Worm (Caenorhabditis elegans) whole organism, L4/young adult: ENCODE results near the gene far-4.

Experiments
- W03F9.2 ChIP-seq: fragments of 150-350 bp; optimal IDR thresholded peaks from 2 replicates; lab custom pipeline; 2014; ENCODE audit warnings: missing biosample characterization, missing genetic modification characterization
- dao-5 ChIP-seq: sonication (generic microtip); optimal IDR thresholded peaks from 2 replicates; lab custom pipeline; 2016; ENCODE audit warnings: missing genotype, missing genetic modification characterization, moderate library complexity, missing compliant biosample characterization
- him-1 ChIP-seq: sonication (generic microtip); optimal IDR thresholded peaks from 2 replicates; lab custom pipeline; 2016; ENCODE audit warnings: missing genotype, missing genetic modification reagents, missing genetic modification characterization, missing compliant biosample characterization

The far-4 gene

DNA sequence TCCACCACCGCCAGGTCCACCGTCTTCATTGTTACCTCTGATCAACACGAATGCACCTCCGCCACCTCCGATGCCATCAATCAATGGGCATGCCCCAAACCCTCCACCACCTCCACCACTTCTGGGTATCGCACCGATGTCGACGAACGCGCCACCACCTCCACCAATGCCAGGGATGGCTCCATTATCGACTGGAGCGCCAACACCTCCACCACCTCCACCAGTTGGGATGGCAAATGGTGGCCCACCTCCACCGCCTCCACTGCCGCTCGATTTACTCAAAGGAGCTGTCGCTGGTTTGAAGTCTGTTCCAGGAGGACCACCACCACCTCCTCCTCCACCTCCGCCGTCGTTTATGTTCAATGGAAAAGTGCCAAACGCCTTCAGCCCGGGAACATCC lies 4.9 kb upstream of the far-4 start:
- TF ChIP-seq W03F9.2 (tag; lab: Kevin White, UChicago) (no peak), dao-5 (tag; lab: Kevin White, UChicago) (no peak), him-1 (tag; lab: Kevin White, UChicago) (no peak)

- TF ChIP-seq him-1 (tag; lab: Kevin White, UChicago) (peak; percentile 72), W03F9.2 (tag; lab: Kevin White, UChicago) (no peak), dao-5 (tag; lab: Kevin White, UChicago) (peak; percentile 72)
Measured at ce11 chrV:13003378-13003777, 3.9 kb upstream of the far-4 start.

- no peak for TF ChIP-seq W03F9.2 (tag; lab: Kevin White, UChicago)
- no peak for TF ChIP-seq him-1 (tag; lab: Kevin White, UChicago)
- no peak for TF ChIP-seq dao-5 (tag; lab: Kevin White, UChicago)
Measured at ce11 chrV:13002070-13002469, 2.6 kb upstream of the far-4 start, which contains the start of gene inft-2. TSS of gene inft-2 (plus strand) at chrV:13002317.

DNA sequence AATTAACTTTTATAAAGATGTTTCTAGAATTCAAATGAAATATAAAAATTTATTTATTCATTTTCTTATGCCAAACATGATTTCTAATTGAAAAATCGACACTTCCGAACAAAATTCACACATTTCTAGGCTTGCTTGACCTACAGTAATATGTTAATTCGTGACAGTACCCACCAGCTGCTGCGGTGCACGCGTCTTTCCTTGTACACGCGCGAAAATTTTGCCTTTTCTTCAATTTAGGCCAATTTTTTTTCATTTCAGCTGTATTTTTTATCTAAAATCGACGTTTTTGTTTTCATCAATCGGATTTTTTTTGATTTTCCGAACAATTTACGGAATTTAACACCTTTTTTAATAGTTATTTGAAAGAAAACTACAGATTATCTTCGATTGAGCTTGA lies 609 bp upstream of the far-4 start:
- TF ChIP-seq him-1 (tag; lab: Kevin White, UChicago), result no peak
- no peak for TF ChIP-seq dao-5 (tag; lab: Kevin White, UChicago)
- TF ChIP-seq W03F9.2 (tag; lab: Kevin White, UChicago), result no peak

- TF ChIP-seq him-1 (tag; lab: Kevin White, UChicago), result no peak
- no peak for TF ChIP-seq W03F9.2 (tag; lab: Kevin White, UChicago)
- no peak for TF ChIP-seq dao-5 (tag; lab: Kevin White, UChicago)
Measured at ce11 chrV:12997422-12997821, 2.0 kb downstream of the far-4 start, which contains the start of gene far-3. TSS of gene far-3 (minus strand) at chrV:12997522.

DNA sequence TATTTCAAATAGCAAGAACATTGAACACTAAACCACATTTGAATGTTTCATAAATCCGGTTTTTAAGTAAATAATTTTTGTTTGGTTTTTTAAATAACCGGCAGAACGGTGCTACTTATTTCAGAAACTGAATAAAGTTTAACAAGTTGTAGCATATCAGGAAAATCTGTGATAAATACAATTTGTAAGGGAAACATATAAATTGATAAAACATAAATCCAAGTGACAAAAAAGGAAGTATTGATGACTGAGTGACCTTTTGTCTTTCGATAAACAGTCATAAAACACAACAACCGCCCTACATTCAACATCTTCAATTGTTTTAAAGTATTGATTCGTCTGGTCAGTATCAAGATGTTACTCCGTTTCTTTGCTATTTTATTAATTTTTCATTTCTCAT lies 4.2 kb downstream of the far-4 start, which contains the start of gene far-5:
Gene far-5, plus strand, starts transcription at position 301 of the 400 bp plus-strand sequence.
- TF ChIP-seq him-1 (tag; lab: Kevin White, UChicago) (no peak), W03F9.2 (tag; lab: Kevin White, UChicago) (no peak), dao-5 (tag; lab: Kevin White, UChicago) (no peak)

- TF ChIP-seq dao-5 (tag; lab: Kevin White, UChicago) (no peak), W03F9.2 (tag; lab: Kevin White, UChicago) (no peak), him-1 (tag; lab: Kevin White, UChicago) (no peak)
Measured at ce11 chrV:12992891-12993290, 6.6 kb downstream of the far-4 start, which contains the start of the genes F15B9.11 and dsl-7. TSS of gene F15B9.11 (minus strand) at chrV:12992895. TSS of gene dsl-7 (plus strand) at chrV:12993150.

ce11 chrV:12988256-12988655 lies 11.2 kb downstream of the far-4 start, which contains the start of gene F15B9.8:
TSS of gene F15B9.8 (plus strand) at chrV:12988556.
- TF ChIP-seq him-1 (tag; lab: Kevin White, UChicago) (no peak), W03F9.2 (tag; lab: Kevin White, UChicago) (no peak)

- no peak for TF ChIP-seq him-1 (tag; lab: Kevin White, UChicago)
- TF ChIP-seq dao-5 (tag; lab: Kevin White, UChicago), result no peak
- TF ChIP-seq W03F9.2 (tag; lab: Kevin White, UChicago), result no peak
Measured at ce11 chrV:12987061-12987460, 12.4 kb downstream of the far-4 start, which contains the start of gene shw-3. TSS of gene shw-3 (minus strand) at chrV:12987161.

- TF ChIP-seq dao-5 (tag; lab: Kevin White, UChicago) (no peak), him-1 (tag; lab: Kevin White, UChicago) (no peak), W03F9.2 (tag; lab: Kevin White, UChicago) (no peak)
Measured at ce11 chrV:12974047-12974446, 25.4 kb downstream of the far-4 start.

- TF ChIP-seq him-1 (tag; lab: Kevin White, UChicago) (no peak), W03F9.2 (tag; lab: Kevin White, UChicago) (peak; percentile 29), dao-5 (tag; lab: Kevin White, UChicago) (no peak)
Measured at ce11 chrV:12970575-12971160, 28.8 kb downstream of the far-4 start, which contains the start of gene pnn-1. TSS of gene pnn-1 (plus strand) at chrV:12971110.

ce11 chrV:12968555-12968954 lies 30.9 kb downstream of the far-4 start, which contains the start of gene lin-46:
TSS of gene lin-46 (plus strand) at chrV:12968855.
- no peak for TF ChIP-seq W03F9.2 (tag; lab: Kevin White, UChicago)
- TF ChIP-seq dao-5 (tag; lab: Kevin White, UChicago), result no peak
- TF ChIP-seq him-1 (tag; lab: Kevin White, UChicago), result no peak

DNA sequence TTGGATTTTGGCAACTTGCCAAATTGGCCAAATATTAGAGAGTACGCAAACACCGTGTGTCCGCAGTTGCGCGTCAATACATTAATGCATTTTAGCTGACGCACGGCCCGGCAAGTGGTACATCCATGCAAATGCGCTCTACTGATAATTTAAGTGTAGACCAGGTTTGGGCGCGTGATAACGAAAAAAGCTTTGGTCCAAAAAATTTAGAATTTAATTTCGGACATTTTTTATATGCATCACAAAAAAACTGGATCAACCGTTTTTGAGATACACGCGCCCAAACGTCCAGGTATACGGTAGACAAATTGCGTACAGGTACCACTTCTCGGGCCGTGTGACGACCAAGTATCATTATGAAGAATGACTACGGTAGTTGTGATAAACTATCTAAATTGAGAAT lies 31.5 kb downstream of the far-4 start, which contains the start of gene R186.8:
Gene R186.8, minus strand, starts transcription at position 58 of the 403 bp plus-strand sequence.
- TF ChIP-seq W03F9.2 (tag; lab: Kevin White, UChicago), result peak; percentile 3
- peak; percentile 55 for TF ChIP-seq him-1 (tag; lab: Kevin White, UChicago)

ce11 chrV:12967110-12967509 lies 32.3 kb downstream of the far-4 start, which contains the start of gene R186.3:
TSS of gene R186.3 (minus strand) at chrV:12967210.
- TF ChIP-seq W03F9.2 (tag; lab: Kevin White, UChicago), result no peak
- TF ChIP-seq dao-5 (tag; lab: Kevin White, UChicago), result no peak
- no peak for TF ChIP-seq him-1 (tag; lab: Kevin White, UChicago)
